Worm (Caenorhabditis elegans): ENCODE measurements around the gene C42C1.12.
A peak's percentile ranks its signal among the peaks of the same experiment; 100 is the strongest.

Gene C42C1.12

ce11 chrIV:12278507-12278906 is 3.5 kb downstream of the C42C1.12 start, which contains the start of the genes tag-335 and vkmt-1 (continued):
- TF ChIP-seq F55B11.4 (tag; optimal IDR thresholded peaks at IDR 0.05; ENCODE audit: borderline replicate concordance, insufficient read depth): no peak
- TF ChIP-seq ceh-79 (tag; optimal IDR thresholded peaks at IDR 0.05): no peak
- TF ChIP-seq F52B5.7 (tag; optimal IDR thresholded peaks at IDR 0.05): no peak
- no peak for TF ChIP-seq C17E4.6 (GFP tag; IDR thresholded peaks at IDR 0.05)
- 0 out of 2 replicates have a peak, but pooled peaks have one; percentile 36 for TF ChIP-seq D2030.7 (GFP tag; IDR thresholded peaks at IDR 0.05)
- no peak for TF ChIP-seq attf-6 (GFP tag; IDR thresholded peaks at IDR 0.05)
- no peak for TF ChIP-seq snpc-4 (GFP tag; optimal IDR thresholded peaks at IDR 0.05)
- peak in 1 of 4 experiments; percentile 21 for TF ChIP-seq snpc-4 (tag; optimal IDR thresholded peaks at IDR 0.05)
- TF ChIP-seq cebp-1 (GFP tag; IDR thresholded peaks at IDR 0.05): no peak
- no peak for TF ChIP-seq cebp-1 (tag; optimal IDR thresholded peaks at IDR 0.05)
- TF ChIP-seq Y53G8AR.9 (GFP tag; conservative IDR thresholded peaks at IDR 0.05): no peak
- no peak for TF ChIP-seq ztf-3 (GFP tag; optimal IDR thresholded peaks at IDR 0.05)
- TF ChIP-seq ceh-100 (GFP tag; IDR thresholded peaks at IDR 0.05): no peak
- no peak for TF ChIP-seq bed-2 (GFP tag; IDR thresholded peaks at IDR 0.05)
- TF ChIP-seq ztf-26 (tag; optimal IDR thresholded peaks at IDR 0.05): no peak
- peak; percentile 48 for TF ChIP-seq xnd-1 (tag; optimal IDR thresholded peaks at IDR 0.05)
- peak; percentile 74 for TF ChIP-seq lsl-1 (GFP tag; optimal IDR thresholded peaks at IDR 0.05)

- peak; percentile 1 for TF ChIP-seq tlf-1 (GFP tag; optimal IDR thresholded peaks at IDR 0.05)
- no peak for TF ChIP-seq lir-1 (GFP tag; conservative IDR thresholded peaks at IDR 0.05)
Measured at ce11 chrIV:12275892-12276291, 6.1 kb downstream of the C42C1.12 start, which contains the start of gene vps-8. TSS of gene vps-8 (minus strand) at chrIV:12275992.

ce11 chrIV:12274365-12274764 is 7.6 kb downstream of the C42C1.12 start:
- no peak for TF ChIP-seq bed-1 (GFP tag; IDR thresholded peaks at IDR 0.05)
- TF ChIP-seq hmg-20 (GFP tag; IDR thresholded peaks at IDR 0.05): no peak
- TF ChIP-seq egrh-3 (GFP tag; IDR thresholded peaks at IDR 0.05): no peak
- TF ChIP-seq hrde-1 (tag; optimal IDR thresholded peaks at IDR 0.05; ENCODE audit: borderline replicate concordance): no peak
- no peak for TF ChIP-seq sea-2 (GFP tag; IDR thresholded peaks at IDR 0.05)
- TF ChIP-seq ztf-28 (GFP tag; IDR thresholded peaks at IDR 0.05): no peak
- no peak for TF ChIP-seq F55B11.4 (tag; optimal IDR thresholded peaks at IDR 0.05; ENCODE audit: borderline replicate concordance, insufficient read depth)
- no peak for TF ChIP-seq sdz-38 (tag; optimal IDR thresholded peaks at IDR 0.05)
- TF ChIP-seq hlh-26 (GFP tag; conservative IDR thresholded peaks at IDR 0.05): no peak
- TF ChIP-seq ekl-4 (GFP tag; IDR thresholded peaks at IDR 0.05): no peak
- TF ChIP-seq mcd-1 (GFP tag; IDR thresholded peaks at IDR 0.05): no peak
- TF ChIP-seq attf-3 (GFP tag; conservative IDR thresholded peaks at IDR 0.05): no peak

ce11 chrIV:12270392-12270791 is 11.6 kb downstream of the C42C1.12 start, which contains the start of gene C42C1.3:
TSS of gene C42C1.3 (minus strand) at chrIV:12270492.
- TF ChIP-seq lag-1 (GFP tag; IDR thresholded peaks at IDR 0.05) (no peak), aptf-3 (GFP tag; IDR thresholded peaks at IDR 0.05) (no peak), lin-26 (GFP tag; IDR thresholded peaks at IDR 0.05) (no peak), pha-4 (tag; optimal IDR thresholded peaks at IDR 0.05) (no peak), Y53F4B.3 (GFP tag; IDR thresholded peaks at IDR 0.05) (no peak), zfh-2 (GFP tag; conservative IDR thresholded peaks at IDR 0.05) (no peak), ztf-6 (GFP tag; IDR thresholded peaks at IDR 0.05) (no peak), nhr-179 (tag; optimal IDR thresholded peaks at IDR 0.05) (no peak), F37B4.10 (GFP tag; IDR thresholded peaks at IDR 0.05) (no peak), F22D6.2 (tag; optimal IDR thresholded peaks at IDR 0.05) (no peak), attf-6 (GFP tag; IDR thresholded peaks at IDR 0.05) (no peak), rec-8 (tag; optimal IDR thresholded peaks at IDR 0.05) (no peak), C17E4.6 (GFP tag; IDR thresholded peaks at IDR 0.05) (no peak)

All from whole organism, young adult.